Worm (Caenorhabditis elegans) whole organism, midembryonic: Measurements from ENCODE around the gene C17F4.3.
"Not testable (repeated sequence)": the region's sequence is repeated elsewhere in the genome, so short reads cannot be mapped to it uniquely, and the experiment has no call there.

Experiments
- T22C8.4 ChIP-seq: fragments of 200-800 bp; sonication (Bioruptor generic); IDR thresholded peaks from 2 replicates; pipeline ENCODE4 v1.3.6; 2022; ENCODE audit warnings: missing genetic modification characterization, missing compliant biosample characterization
- cog-1 ChIP-seq: sonication (generic microtip); optimal IDR thresholded peaks from 2 replicates; lab custom pipeline; 2016; ENCODE audit warnings: missing genetic modification characterization, missing compliant biosample characterization
- flt-1 ChIP-seq: fragments of 200-800 bp; sonication (Bioruptor generic); IDR thresholded peaks from 2 replicates; pipeline ENCODE4 v1.3.6; 2022; ENCODE audit warnings: missing genetic modification characterization, missing compliant biosample characterization
- klf-2 ChIP-seq: fragments of 200-800 bp; sonication (Bioruptor generic); conservative IDR thresholded peaks from 2 replicates; pipeline ENCODE4 v1.3.6; 2022; ENCODE audit warnings: missing genetic modification reagents, missing genetic modification characterization, missing compliant biosample characterization
- med-1 ChIP-seq: sonication (generic microtip); optimal IDR thresholded peaks from 2 replicates; lab custom pipeline; 2017; ENCODE audit warnings: missing genetic modification characterization, mild to moderate bottlenecking, missing compliant biosample characterization, antibody characterized with exemption, missing genetic modification reagents; ENCODE audit not compliant: insufficient read depth
- ref-1 ChIP-seq: fragments of 200-800 bp; sonication (Bioruptor generic); conservative IDR thresholded peaks from 2 replicates; pipeline ENCODE4 v1.3.6; 2022; ENCODE audit warnings: missing genetic modification reagents, missing genetic modification characterization, missing compliant biosample characterization
- tab-1 ChIP-seq: fragments of 200-800 bp; sonication (Bioruptor generic); IDR thresholded peaks from 2 replicates; pipeline ENCODE4 v1.3.6; 2022; ENCODE audit warnings: missing genetic modification characterization, missing compliant biosample characterization
- ztf-23 ChIP-seq: fragments of 200-800 bp; sonication (Bioruptor generic); IDR thresholded peaks from 2 replicates; pipeline ENCODE4 v1.3.6; 2022; ENCODE audit warnings: missing genetic modification reagents, missing genetic modification characterization, missing compliant biosample characterization
- ztf-29 ChIP-seq: fragments of 200-800 bp; sonication (Bioruptor generic); IDR thresholded peaks from 2 replicates; pipeline ENCODE4 v1.3.6; 2022; ENCODE audit warnings: missing genetic modification reagents, missing genetic modification characterization, missing compliant biosample characterization

Gene C17F4.3

ce11 chrII:3274923-3275322 is 34.6 kb downstream of the C17F4.3 start, which contains the start of gene F02E11.3:
F02E11.3 (minus strand) TSS chrII:3275023.
- TF ChIP-seq T22C8.4 (GFP tag; lab: Robert Waterston, UW) = no peak
- TF ChIP-seq klf-2 (GFP tag; lab: Robert Waterston, UW) = no peak
- no peak for TF ChIP-seq cog-1 (tag; lab: Kevin White, UChicago)
- no peak for TF ChIP-seq ref-1 (GFP tag; lab: Robert Waterston, UW)
- no peak for TF ChIP-seq flt-1 (GFP tag; lab: Robert Waterston, UW)

- TF ChIP-seq T22C8.4 (GFP tag; lab: Robert Waterston, UW) = no peak
- no peak for TF ChIP-seq ztf-29 (GFP tag; lab: Robert Waterston, UW)
- no peak for TF ChIP-seq ref-1 (GFP tag; lab: Robert Waterston, UW)
- TF ChIP-seq flt-1 (GFP tag; lab: Robert Waterston, UW) = no peak
- no peak for TF ChIP-seq ztf-23
- TF ChIP-seq klf-2 (GFP tag; lab: Robert Waterston, UW) = no peak
- no peak for TF ChIP-seq cog-1 (tag; lab: Kevin White, UChicago)
- no peak for TF ChIP-seq med-1 (GFP tag; lab: Kevin White, UChicago)
- no peak for TF ChIP-seq tab-1
Measured at ce11 chrII:3277686-3278085, 37.4 kb downstream of the C17F4.3 start, which contains the start of gene F02E11.4. F02E11.4 (minus strand) TSS chrII:3277786.

- TF ChIP-seq ztf-29 (GFP tag; lab: Robert Waterston, UW) (no peak), med-1 (GFP tag; lab: Kevin White, UChicago) (no peak), ztf-23 (no peak), tab-1 (no peak), ref-1 (GFP tag; lab: Robert Waterston, UW) (no peak), cog-1 (tag; lab: Kevin White, UChicago) (no peak), T22C8.4 (GFP tag; lab: Robert Waterston, UW) (no peak)
Measured at ce11 chrII:3278634-3279033, 38.3 kb downstream of the C17F4.3 start, which contains the start of gene wht-4. wht-4 (plus strand) TSS chrII:3278934.

- TF ChIP-seq T22C8.4 (GFP tag; lab: Robert Waterston, UW) = no peak
- TF ChIP-seq med-1 (GFP tag; lab: Kevin White, UChicago) = no peak
- no peak for TF ChIP-seq ref-1 (GFP tag; lab: Robert Waterston, UW)
- no peak for TF ChIP-seq cog-1 (tag; lab: Kevin White, UChicago)
- no peak for TF ChIP-seq klf-2 (GFP tag; lab: Robert Waterston, UW)
- TF ChIP-seq ztf-29 (GFP tag; lab: Robert Waterston, UW) = no peak
- no peak for TF ChIP-seq tab-1
- TF ChIP-seq ztf-23 = no peak
- no peak for TF ChIP-seq flt-1 (GFP tag; lab: Robert Waterston, UW)
Measured at ce11 chrII:3282353-3282752, 42.0 kb downstream of the C17F4.3 start, which contains the start of gene nep-13. nep-13 (plus strand) TSS chrII:3282653.

- TF ChIP-seq flt-1 (GFP tag; lab: Robert Waterston, UW) = no peak
- TF ChIP-seq cog-1 (tag; lab: Kevin White, UChicago) = no peak
- no peak for TF ChIP-seq ztf-23
- no peak for TF ChIP-seq ztf-29 (GFP tag; lab: Robert Waterston, UW)
- TF ChIP-seq ref-1 (GFP tag; lab: Robert Waterston, UW) = no peak
- TF ChIP-seq med-1 (GFP tag; lab: Kevin White, UChicago) = no peak
- no peak for TF ChIP-seq tab-1
- TF ChIP-seq T22C8.4 (GFP tag; lab: Robert Waterston, UW) = no peak
- TF ChIP-seq klf-2 (GFP tag; lab: Robert Waterston, UW) = no peak
Measured at ce11 chrII:3284558-3284957, 44.3 kb downstream of the C17F4.3 start, which contains the start of gene scl-15. scl-15 (minus strand) TSS chrII:3284658.

DNA sequence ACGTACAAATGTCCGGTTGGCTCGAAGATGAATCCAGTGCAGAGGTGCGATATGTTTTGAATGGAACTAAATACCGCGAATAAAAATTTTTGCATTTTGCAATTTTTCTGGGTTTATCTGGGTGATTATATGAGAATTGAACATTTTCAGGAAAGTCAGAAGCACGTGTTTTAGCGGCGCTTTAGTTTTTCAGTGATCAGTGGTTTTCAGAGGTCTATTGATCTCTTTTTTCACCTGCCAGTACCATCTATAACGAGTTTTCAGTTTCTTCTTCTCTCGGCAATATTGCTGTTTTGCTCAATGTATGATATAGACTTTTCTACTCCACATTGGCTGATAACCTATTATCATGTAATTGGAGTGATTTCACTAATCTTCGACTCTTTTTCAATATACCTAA is 46.8 kb downstream of the C17F4.3 start, which contains the start of gene sri-63:
Gene sri-63, plus strand, starts transcription at position 301 of the 400 bp plus-strand sequence.
- no peak for TF ChIP-seq cog-1 (tag; lab: Kevin White, UChicago)
- no peak for TF ChIP-seq flt-1 (GFP tag; lab: Robert Waterston, UW)
- no peak for TF ChIP-seq klf-2 (GFP tag; lab: Robert Waterston, UW)
- TF ChIP-seq ref-1 (GFP tag; lab: Robert Waterston, UW) = no peak
- TF ChIP-seq tab-1 = no peak
- no peak for TF ChIP-seq ztf-23
- no peak for TF ChIP-seq T22C8.4 (GFP tag; lab: Robert Waterston, UW)
- no peak for TF ChIP-seq ztf-29 (GFP tag; lab: Robert Waterston, UW)
- no peak for TF ChIP-seq med-1 (GFP tag; lab: Kevin White, UChicago)

DNA sequence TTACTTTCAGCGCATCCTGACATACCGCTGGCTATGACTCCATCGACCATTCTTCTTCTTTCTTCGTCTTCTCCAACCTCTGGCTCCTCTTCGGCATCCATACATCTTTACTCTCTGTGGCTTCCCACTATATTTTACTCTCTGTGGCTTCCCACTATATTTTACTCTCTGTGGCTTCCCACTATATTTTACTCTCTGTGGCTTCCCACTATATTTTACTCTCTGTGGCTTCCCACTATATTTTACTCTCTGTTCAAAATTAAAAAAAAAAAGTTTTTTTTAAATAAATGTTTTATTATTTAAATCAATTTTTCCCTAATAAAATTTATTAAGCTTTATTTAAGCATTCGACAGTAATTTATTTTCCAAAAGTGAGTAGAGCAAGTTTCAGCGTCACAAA is 50.2 kb downstream of the C17F4.3 start, which contains the start of gene F39E9.14:
Gene F39E9.14, minus strand, starts transcription at position 101 of the 400 bp plus-strand sequence.
- not testable (repeated sequence) for TF ChIP-seq cog-1 (tag; lab: Kevin White, UChicago); T22C8.4 (GFP tag; lab: Robert Waterston, UW); flt-1 (GFP tag; lab: Robert Waterston, UW)
